Worm (Caenorhabditis elegans): Measurements from ENCODE around the gene lgc-18.

The lgc-18 gene

DNA sequence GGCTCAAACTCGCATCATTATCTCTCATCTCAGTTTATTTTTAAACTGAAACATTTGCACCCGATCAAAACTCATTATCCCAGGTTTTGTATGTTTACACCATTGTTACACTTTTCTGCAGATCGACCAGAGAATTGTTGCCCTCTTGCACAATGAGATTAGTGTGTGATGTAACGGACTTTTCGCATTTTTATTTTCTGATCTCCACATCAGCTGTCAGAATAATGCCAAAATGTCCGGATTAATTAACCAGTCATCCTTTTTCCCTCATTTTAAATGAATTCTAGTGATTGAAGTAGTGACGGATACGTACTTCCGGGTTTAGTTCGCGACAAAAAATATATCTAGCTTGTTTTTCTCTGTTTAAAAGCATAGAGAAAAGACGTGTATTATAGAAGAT, 33.2 kb downstream of the lgc-18 start:
- TF ChIP-seq W03F9.2 (tag; optimal IDR thresholded peaks at IDR 0.05) = no peak
- no peak for TF ChIP-seq him-1 (tag; optimal IDR thresholded peaks at IDR 0.05)
- no peak for TF ChIP-seq dao-5 (tag; optimal IDR thresholded peaks at IDR 0.05)

DNA sequence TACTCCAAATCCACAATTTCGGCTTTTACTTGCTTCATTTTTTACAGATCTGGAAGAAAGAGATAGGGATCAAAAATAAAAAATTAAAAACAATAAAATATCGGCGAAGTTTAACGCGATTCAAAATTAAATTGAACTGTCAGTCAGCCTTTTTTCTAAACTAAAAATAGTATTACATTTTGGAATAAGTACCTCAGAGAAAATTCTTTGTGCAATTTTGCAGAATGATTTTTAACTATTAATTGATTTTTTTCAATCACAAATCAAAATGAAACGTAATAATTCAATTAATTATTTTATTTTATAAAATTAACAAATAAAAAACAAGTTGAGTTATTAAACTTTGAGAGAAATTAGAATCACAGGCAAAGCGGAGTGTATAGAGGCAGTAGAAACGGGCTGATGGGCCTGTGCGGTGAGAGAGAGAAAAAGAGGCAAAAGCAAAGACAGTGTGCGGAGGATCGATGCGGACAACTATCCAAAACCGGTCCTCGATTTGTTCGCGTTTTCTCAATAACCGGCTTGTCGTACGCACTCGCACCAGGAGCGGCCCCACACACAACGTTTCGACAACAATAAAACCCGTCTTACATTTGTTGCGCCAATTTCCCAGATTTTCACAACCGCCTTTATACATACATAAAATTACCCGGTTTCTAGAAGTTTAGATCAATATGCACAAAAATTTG, 34.7 kb downstream of the lgc-18 start, which contains the start of gene F57G12.2:
TSS of gene F57G12.2 (minus strand) at position 51 of the 689 bp plus-strand sequence.
- TF ChIP-seq dao-5 (tag; optimal IDR thresholded peaks at IDR 0.05) = no peak
- TF ChIP-seq W03F9.2 (tag; optimal IDR thresholded peaks at IDR 0.05) = no peak
- no peak for TF ChIP-seq him-1 (tag; optimal IDR thresholded peaks at IDR 0.05)

DNA sequence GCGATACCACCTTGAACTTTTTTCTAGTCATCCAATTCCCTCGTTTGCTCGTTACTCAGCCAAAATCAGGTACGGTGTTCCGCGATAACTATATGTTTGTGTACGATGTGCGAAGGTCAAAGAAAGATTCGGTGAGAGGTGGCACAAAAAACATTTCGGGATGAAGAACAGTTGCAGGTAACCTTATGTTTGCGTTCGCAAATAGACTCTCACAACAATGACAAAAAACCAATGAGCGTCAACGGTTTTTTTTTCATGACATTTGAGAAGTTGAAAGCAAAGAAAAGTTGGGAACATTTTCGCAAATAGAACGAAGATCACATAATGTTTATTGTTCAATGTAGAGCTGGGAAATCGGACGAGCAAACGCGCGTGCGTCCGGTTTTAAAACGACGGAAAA, 37.3 kb downstream of the lgc-18 start:
- TF ChIP-seq W03F9.2 (tag; optimal IDR thresholded peaks at IDR 0.05) = no peak
- no peak for TF ChIP-seq him-1 (tag; optimal IDR thresholded peaks at IDR 0.05)
- TF ChIP-seq dao-5 (tag; optimal IDR thresholded peaks at IDR 0.05) = no peak

ce11 chrX:12164047-12164446, 38.6 kb downstream of the lgc-18 start:
- TF ChIP-seq dao-5 (tag; optimal IDR thresholded peaks at IDR 0.05) (no peak), W03F9.2 (tag; optimal IDR thresholded peaks at IDR 0.05) (no peak), him-1 (tag; optimal IDR thresholded peaks at IDR 0.05) (no peak)

- TF ChIP-seq dao-5 (tag; optimal IDR thresholded peaks at IDR 0.05) (no peak), W03F9.2 (tag; optimal IDR thresholded peaks at IDR 0.05) (no peak), him-1 (tag; optimal IDR thresholded peaks at IDR 0.05) (no peak)
Measured at ce11 chrX:12164943-12165342, 39.5 kb downstream of the lgc-18 start.

ce11 chrX:12167632-12168377, 42.4 kb downstream of the lgc-18 start:
- TF ChIP-seq him-1 (tag; optimal IDR thresholded peaks at IDR 0.05) = no peak

DNA sequence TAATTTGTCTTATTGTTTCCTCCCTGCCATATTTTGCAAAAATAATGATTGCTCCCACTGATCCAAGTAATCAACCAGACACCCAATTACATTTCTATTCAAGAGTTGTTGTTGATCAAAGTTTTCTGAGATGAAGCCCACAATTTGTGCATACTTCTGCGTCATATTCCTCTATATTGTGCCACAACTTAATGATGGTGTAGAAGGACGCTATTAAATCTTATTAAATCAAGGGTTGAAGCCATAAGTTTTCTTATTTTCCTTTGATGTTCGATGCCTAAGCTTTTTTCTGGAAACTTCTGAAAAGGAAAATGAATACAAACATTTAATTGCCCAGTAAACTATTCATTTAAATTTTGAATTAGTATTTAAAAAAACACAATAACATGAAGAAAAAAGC, 43.4 kb downstream of the lgc-18 start:
- TF ChIP-seq him-1 (tag; optimal IDR thresholded peaks at IDR 0.05) (no peak), dao-5 (tag; optimal IDR thresholded peaks at IDR 0.05) (no peak), W03F9.2 (tag; optimal IDR thresholded peaks at IDR 0.05) (no peak)

- TF ChIP-seq him-1 (tag; optimal IDR thresholded peaks at IDR 0.05) (no peak), dao-5 (tag; optimal IDR thresholded peaks at IDR 0.05) (no peak), W03F9.2 (tag; optimal IDR thresholded peaks at IDR 0.05) (no peak)
Measured at ce11 chrX:12169390-12169789, 44.0 kb downstream of the lgc-18 start.

DNA sequence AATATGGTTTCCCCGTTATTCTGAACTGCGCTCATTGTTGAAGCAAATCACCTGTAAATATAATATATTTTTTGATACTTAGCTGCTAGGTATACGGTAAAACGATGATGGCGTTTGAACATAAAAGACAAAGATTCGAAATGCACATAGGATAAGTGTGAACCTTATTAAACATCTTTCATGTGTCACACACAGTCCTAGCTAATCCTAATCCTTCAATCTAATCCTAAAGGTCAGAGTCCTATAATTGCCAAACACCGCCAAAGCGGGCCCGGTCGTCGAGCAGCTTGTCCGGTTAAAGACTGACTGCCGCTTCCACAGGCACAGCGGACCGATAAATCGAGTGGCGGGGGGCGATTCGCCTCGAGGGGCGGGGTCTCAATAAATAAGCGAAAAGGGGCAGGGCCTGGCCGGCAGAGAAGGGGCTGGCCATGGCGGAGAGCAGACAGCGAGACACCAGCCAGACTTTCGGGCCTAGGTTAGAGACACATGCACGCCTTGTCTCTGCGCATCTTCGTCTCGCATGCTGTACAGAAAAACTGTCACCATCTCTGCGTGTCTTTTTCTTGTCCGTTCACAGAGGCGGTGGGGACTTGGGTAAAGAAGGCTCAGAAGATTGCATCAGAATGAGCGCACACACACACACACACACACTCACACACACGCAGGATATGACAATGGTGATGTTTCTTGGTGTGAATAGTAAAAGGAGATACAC, 46.4 kb downstream of the lgc-18 start, which contains the start of gene F57G12.1:
TSS of gene F57G12.1 (minus strand) at position 51 of the 718 bp plus-strand sequence.
- TF ChIP-seq W03F9.2 (tag; optimal IDR thresholded peaks at IDR 0.05) (no peak), him-1 (tag; optimal IDR thresholded peaks at IDR 0.05) (peak; percentile 75)

- no peak for TF ChIP-seq W03F9.2 (tag; optimal IDR thresholded peaks at IDR 0.05)
- no peak for TF ChIP-seq him-1 (tag; optimal IDR thresholded peaks at IDR 0.05)
Measured at ce11 chrX:12172482-12173134, 47.2 kb downstream of the lgc-18 start.

DNA sequence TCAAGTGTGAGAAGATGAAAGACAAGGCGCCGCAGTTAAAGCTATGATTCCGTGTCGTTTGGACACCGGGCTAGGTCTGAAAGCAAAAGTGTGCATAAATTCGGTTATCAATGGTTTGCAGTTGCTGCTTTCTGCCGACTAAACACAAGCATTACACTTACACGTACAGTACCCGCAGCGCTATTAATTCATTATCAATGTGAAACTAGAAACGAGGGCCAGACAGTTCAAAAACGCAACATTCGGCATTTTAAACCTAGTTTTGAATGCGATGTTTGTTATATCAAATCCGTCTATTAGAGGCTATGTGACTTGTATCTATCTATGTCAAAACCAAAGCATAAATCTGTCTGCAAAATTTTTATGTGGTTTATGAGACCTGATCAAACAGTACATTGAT, 48.6 kb downstream of the lgc-18 start:
- TF ChIP-seq dao-5 (tag; optimal IDR thresholded peaks at IDR 0.05) (no peak), W03F9.2 (tag; optimal IDR thresholded peaks at IDR 0.05) (no peak), him-1 (tag; optimal IDR thresholded peaks at IDR 0.05) (no peak)

DNA sequence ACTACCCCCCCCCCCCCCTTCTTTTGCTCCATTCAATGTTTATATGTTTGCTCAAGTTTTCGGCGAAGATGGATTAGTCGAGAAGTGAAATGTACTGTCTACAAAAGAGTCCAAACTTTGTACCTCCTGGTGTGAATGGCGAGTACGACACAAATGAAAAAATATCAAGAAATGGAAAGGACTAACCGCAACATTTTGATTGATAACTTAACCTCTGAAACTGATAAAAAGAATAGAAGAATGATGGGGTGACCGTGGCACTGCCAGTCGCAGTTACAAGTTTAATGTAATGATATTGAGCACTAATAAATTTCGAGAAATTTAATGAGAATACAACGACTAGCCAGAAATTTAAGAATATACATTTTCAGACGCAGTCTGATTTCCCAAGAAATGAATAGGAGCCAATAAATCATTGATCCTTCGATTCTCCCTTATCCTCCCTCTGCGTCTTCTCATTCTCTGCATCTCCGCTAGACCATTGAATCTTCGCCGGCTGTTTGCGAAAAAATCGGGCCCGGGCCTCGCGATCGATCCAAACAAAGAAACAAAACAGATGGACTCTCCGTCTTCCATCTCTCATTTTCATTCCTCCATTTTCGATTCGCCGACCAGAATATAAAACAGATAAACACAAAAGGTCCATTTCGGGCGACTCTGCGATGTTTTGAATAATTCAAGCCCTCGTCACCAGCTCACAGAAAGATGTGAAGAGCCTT, 49.4 kb downstream of the lgc-18 start:
- TF ChIP-seq W03F9.2 (tag; optimal IDR thresholded peaks at IDR 0.05) = no peak
- TF ChIP-seq him-1 (tag; optimal IDR thresholded peaks at IDR 0.05) = no peak
- TF ChIP-seq dao-5 (tag; optimal IDR thresholded peaks at IDR 0.05) = no peak

- TF ChIP-seq W03F9.2 (tag; optimal IDR thresholded peaks at IDR 0.05) (no peak), him-1 (tag; optimal IDR thresholded peaks at IDR 0.05) (no peak), dao-5 (tag; optimal IDR thresholded peaks at IDR 0.05) (no peak)
Measured at ce11 chrX:12175667-12176278, 50.4 kb downstream of the lgc-18 start.
